Worm (Caenorhabditis elegans) whole organism, early embryonic: ENCODE results near the gene T04B8.1.

Experiments
- aly-1 ChIP-seq: sonication (generic microtip); optimal IDR thresholded peaks from 2 replicates; lab custom pipeline; 2016; ENCODE audit warnings: missing genetic modification characterization, missing compliant biosample characterization
- ama-1 ChIP-seq: fragments of 150-350 bp; optimal IDR thresholded peaks from 2 replicates; lab custom pipeline; 2014
- flt-1 ChIP-seq: fragments of 200-800 bp; sonication (Bioruptor generic); IDR thresholded peaks from 2 replicates; pipeline ENCODE4 v1.3.6; 2022; ENCODE audit warnings: missing genetic modification characterization, missing compliant biosample characterization
- hmg-4 ChIP-seq: fragments of 200-800 bp; sonication (Bioruptor generic); optimal IDR thresholded peaks from 2 replicates; lab custom pipeline; 2018; ENCODE audit warnings: mild to moderate bottlenecking, missing genetic modification characterization, missing compliant biosample characterization
- hnd-1 ChIP-seq: sonication (generic microtip); optimal IDR thresholded peaks from 2 replicates; lab custom pipeline; 2016; ENCODE audit warnings: missing genetic modification characterization, missing compliant biosample characterization
- pes-1 ChIP-seq: fragments of 200-800 bp; sonication (Bioruptor generic); IDR thresholded peaks from 2 replicates; pipeline ENCODE4 v1.3.6; 2022; ENCODE audit warnings: missing genetic modification reagents, missing genetic modification characterization, missing compliant biosample characterization
- tbx-11 ChIP-seq: fragments of 200-800 bp; sonication (Bioruptor generic); IDR thresholded peaks from 2 replicates; pipeline ENCODE4 v1.3.6; 2022; ENCODE audit warnings: missing genetic modification characterization, missing compliant biosample characterization
- tra-4 ChIP-seq: sonication (generic microtip); optimal IDR thresholded peaks from 2 replicates; lab custom pipeline; 2017; ENCODE audit warnings: missing genetic modification characterization, missing compliant biosample characterization

DNA sequence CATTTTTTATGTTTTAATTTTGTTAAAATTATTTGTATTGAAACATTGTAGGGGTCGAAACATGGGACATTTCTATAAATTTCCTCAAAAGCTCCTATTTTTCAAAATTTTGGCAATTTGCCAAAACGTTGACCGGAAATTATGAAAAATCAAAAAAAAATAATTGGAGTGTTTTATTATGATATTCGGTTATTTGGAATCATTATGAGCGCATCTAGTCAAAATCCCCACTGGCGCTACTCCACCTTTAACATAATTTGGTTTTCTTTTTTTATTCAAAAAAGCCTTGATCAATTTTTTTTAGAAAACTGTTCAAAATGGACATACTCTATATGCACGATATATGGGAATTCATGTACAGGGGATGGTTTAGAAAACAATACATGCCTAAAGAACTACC, 28.8 kb upstream of the T04B8.1 start, which contains the start of gene W04H10.2:
- TF ChIP-seq ama-1 (lab: Kevin White, UChicago): no peak
- no peak for TF ChIP-seq hnd-1
- TF ChIP-seq flt-1: no peak
- no peak for TF ChIP-seq tra-4
- TF ChIP-seq hmg-4 (GFP tag; lab: Kevin White, UChicago): no peak
- TF ChIP-seq aly-1 (tag; lab: Kevin White, UChicago): no peak
- no peak for TF ChIP-seq tbx-11 (GFP tag; lab: Robert Waterston, UW)
- no peak for TF ChIP-seq pes-1 (GFP tag; lab: Robert Waterston, UW)
